Fruit fly (Drosophila melanogaster) whole organism, embryonic: Measurements from ENCODE around the gene chif.

Experiments used
- CG1024 ChIP-seq: fragments of 200-800 bp; sonication (Bioruptor generic); IDR thresholded peaks from 2 replicates; pipeline ENCODE4 v1.3.6; 2022; ENCODE audit warnings: missing biosample characterization, missing genetic modification characterization
- CG10366 ChIP-seq: fragments of 200-800 bp; sonication (Bioruptor generic); IDR thresholded peaks from 2 replicates; pipeline ENCODE4 v1.3.6; 2022; ENCODE audit warnings: missing biosample characterization, missing genetic modification characterization
- CG11456 ChIP-seq: fragments of 200-800 bp; sonication (Bioruptor generic); IDR thresholded peaks from 3 replicates; pipeline ENCODE4 v1.3.6; 2022; ENCODE audit warnings: missing biosample characterization, missing genetic modification characterization
- CG12219 ChIP-seq: fragments of 200-800 bp; sonication (Bioruptor generic); optimal IDR thresholded peaks from 3 replicates; lab custom pipeline; 2018; ENCODE audit warnings: missing biosample characterization, mild to moderate bottlenecking, missing genetic modification characterization
- CG12942 ChIP-seq: fragments of 200-800 bp; sonication (Bioruptor generic); optimal IDR thresholded peaks from 3 replicates; lab custom pipeline; 2016; ENCODE audit warnings: missing biosample characterization, missing genetic modification characterization
- CG1832 ChIP-seq: fragments of 200-800 bp; sonication (Bioruptor generic); optimal IDR thresholded peaks from 2 replicates; lab custom pipeline; 2017; ENCODE audit warnings: missing biosample characterization, mild to moderate bottlenecking, missing genetic modification characterization, inconsistent platforms
- CG18619 ChIP-seq: fragments of 200-800 bp; sonication (Bioruptor generic); optimal IDR thresholded peaks from 3 replicates; lab custom pipeline; 2017; ENCODE audit warnings: missing biosample characterization, mild to moderate bottlenecking, missing genetic modification characterization
- CG2712 ChIP-seq: fragments of 200-800 bp; optimal IDR thresholded peaks from 3 replicates; lab custom pipeline; 2019; ENCODE audit warnings: missing biosample characterization, mild to moderate bottlenecking, missing genetic modification characterization, moderate library complexity
- CG2875 ChIP-seq: fragments of 200-800 bp; sonication (Bioruptor generic); optimal IDR thresholded peaks from 2 replicates; lab custom pipeline; 2017; ENCODE audit warnings: missing biosample characterization, mild to moderate bottlenecking, missing genetic modification characterization, missing genetic modification reagents
- CG3065 ChIP-seq: fragments of 200-800 bp; sonication (Bioruptor generic); optimal IDR thresholded peaks from 2 replicates; lab custom pipeline; 2016; ENCODE audit warnings: missing biosample characterization, missing genetic modification characterization
- CG31441 ChIP-seq: fragments of 200-800 bp; sonication (Bioruptor generic); IDR thresholded peaks from 2 replicates; pipeline ENCODE4 v1.3.6; 2022; ENCODE audit warnings: missing biosample characterization, missing genetic modification characterization
- CG3407 ChIP-seq: fragments of 200-800 bp; sonication (Bioruptor generic); optimal IDR thresholded peaks from 2 replicates; lab custom pipeline; 2018; ENCODE audit warnings: missing biosample characterization, mild to moderate bottlenecking, missing genetic modification characterization
- CG7271 ChIP-seq: fragments of 200-800 bp; sonication (Bioruptor generic); optimal IDR thresholded peaks from 2 replicates; lab custom pipeline; 2018; ENCODE audit warnings: missing biosample characterization, mild to moderate bottlenecking, missing genetic modification characterization, moderate library complexity
- CG7556 ChIP-seq: fragments of 200-800 bp; sonication (Bioruptor generic); optimal IDR thresholded peaks from 2 replicates; lab custom pipeline; 2017; ENCODE audit warnings: missing biosample characterization, mild to moderate bottlenecking, missing genetic modification characterization
- CG7839 ChIP-seq: fragments of 200-800 bp; sonication (Bioruptor generic); optimal IDR thresholded peaks from 3 replicates; lab custom pipeline; 2018; ENCODE audit warnings: missing biosample characterization, mild to moderate bottlenecking, missing genetic modification characterization, moderate library complexity
- CG7963 ChIP-seq: fragments of 200-800 bp; sonication (Bioruptor generic); IDR thresholded peaks from 3 replicates; pipeline ENCODE4 v1.3.6; 2022; ENCODE audit warnings: missing biosample characterization, missing genetic modification characterization; ENCODE audit not compliant: partially characterized antibody
- CG7987 ChIP-seq: fragments of 200-800 bp; sonication (Bioruptor generic); optimal IDR thresholded peaks from 2 replicates; lab custom pipeline; 2018; ENCODE audit warnings: missing biosample characterization, mild to moderate bottlenecking, missing genetic modification characterization, moderate library complexity
- CG9437 ChIP-seq: fragments of 200-800 bp; sonication (Bioruptor generic); optimal IDR thresholded peaks from 2 replicates; lab custom pipeline; 2018; ENCODE audit warnings: missing biosample characterization, mild to moderate bottlenecking, missing genetic modification characterization
- CG9797 ChIP-seq: fragments of 200-800 bp; sonication (Bioruptor generic); optimal IDR thresholded peaks from 3 replicates; lab custom pipeline; 2018; ENCODE audit warnings: missing biosample characterization, mild to moderate bottlenecking, missing genetic modification characterization
- CTCF ChIP-seq: fragments of 200-800 bp; sonication (Bioruptor generic); optimal IDR thresholded peaks from 2 replicates; lab custom pipeline; 2017; ENCODE audit warnings: missing biosample characterization, mild to moderate bottlenecking, missing genetic modification characterization, moderate library complexity
- D19A ChIP-seq: fragments of 200-800 bp; optimal IDR thresholded peaks from 3 replicates; lab custom pipeline; 2019; ENCODE audit warnings: missing biosample characterization, mild to moderate bottlenecking, missing genetic modification characterization, moderate library complexity
- Dfd ChIP-seq, 2 experiments: fragments of >200 bp; optimal IDR thresholded peaks; 2 replicates each; lab custom pipeline; 2017; ENCODE audit warnings: missing biosample characterization in 2 of 2, missing genetic modification characterization in 2 of 2
- Fer1 ChIP-seq: fragments of 200-800 bp; sonication (Bioruptor generic); optimal IDR thresholded peaks from 2 replicates; lab custom pipeline; 2017; ENCODE audit warnings: missing biosample characterization, mild to moderate bottlenecking, missing genetic modification characterization
- Meics ChIP-seq: fragments of 200-800 bp; sonication (Bioruptor generic); optimal IDR thresholded peaks from 2 replicates; lab custom pipeline; 2017; ENCODE audit warnings: missing biosample characterization, mild to moderate bottlenecking, missing genetic modification characterization
- Sry-δ ChIP-seq: fragments of 200-800 bp; sonication (Bioruptor generic); optimal IDR thresholded peaks from 2 replicates; lab custom pipeline; 2016; ENCODE audit warnings: missing biosample characterization, missing genetic modification characterization
- Trl ChIP-seq, 3 experiments: fragments of >200 bp in 2 of 3; fragments of 200-800 bp in 1 of 3; sonication (Bioruptor generic) in 1 of 3; optimal IDR thresholded peaks; 2 replicates in 1 of 3; 3 replicates in 2 of 3; lab custom pipeline; 2016 to 2017; ENCODE audit warnings: missing biosample characterization in 1 of 3, missing genetic modification characterization in 1 of 3
- ap ChIP-seq: fragments of 200-800 bp; sonication (Bioruptor generic); IDR thresholded peaks from 2 replicates; pipeline ENCODE4 v1.3.6; 2022; ENCODE audit warnings: missing biosample characterization, missing genetic modification characterization
- bsh ChIP-seq, 2 experiments: fragments of 200-800 bp; sonication (Bioruptor generic); optimal IDR thresholded peaks; 2 replicates each; lab custom pipeline; 2017 to 2018; ENCODE audit warnings: mild to moderate bottlenecking in 2 of 2, missing biosample characterization in 2 of 2, missing genetic modification characterization in 2 of 2, moderate library complexity in 1 of 2
- cwo ChIP-seq: fragments of 200-800 bp; sonication (Bioruptor generic); optimal IDR thresholded peaks from 3 replicates; lab custom pipeline; 2017; ENCODE audit warnings: missing biosample characterization, missing genetic modification characterization, mild to moderate bottlenecking, moderate library complexity, missing genetic modification reagents
- dati ChIP-seq: fragments of 200-800 bp; sonication (Bioruptor generic); IDR thresholded peaks from 2 replicates; pipeline ENCODE4 v1.3.6; 2022; ENCODE audit warnings: missing biosample characterization, missing genetic modification characterization
- grn ChIP-seq: fragments of 200-800 bp; sonication (Bioruptor generic); optimal IDR thresholded peaks from 3 replicates; lab custom pipeline; 2017; ENCODE audit warnings: missing biosample characterization, missing genetic modification characterization
- hb ChIP-seq: fragments of 200-800 bp; sonication (Bioruptor generic); IDR thresholded peaks from 3 replicates; pipeline ENCODE4 v1.3.6; 2022; ENCODE audit warnings: missing biosample characterization, missing genetic modification characterization; ENCODE audit not compliant: partially characterized antibody
- hkb ChIP-seq, 2 experiments: fragments of 200-800 bp in 1 of 2; fragments of >200 bp in 1 of 2; sonication (Bioruptor generic) in 1 of 2; IDR thresholded peaks in 1 of 2; optimal IDR thresholded peaks in 1 of 2; 2 replicates each; pipeline versions ENCODE4 v1.3.6 to Lab custom; 2017 to 2022; ENCODE audit warnings: missing biosample characterization in 1 of 2, missing genetic modification characterization in 1 of 2
- ind ChIP-seq: fragments of 200-800 bp; sonication (Bioruptor generic); optimal IDR thresholded peaks from 3 replicates; lab custom pipeline; 2016; ENCODE audit warnings: missing biosample characterization, missing genetic modification characterization
- klu ChIP-seq: fragments of 200-800 bp; sonication (Bioruptor generic); IDR thresholded peaks from 2 replicates; pipeline ENCODE4 v1.3.6; 2022; ENCODE audit warnings: missing biosample characterization, missing genetic modification characterization
- kni ChIP-seq: fragments of 200-800 bp; sonication (Bioruptor generic); optimal IDR thresholded peaks from 3 replicates; lab custom pipeline; 2017; ENCODE audit warnings: mild to moderate bottlenecking, missing biosample characterization, missing genetic modification reagents, missing genetic modification characterization
- nerfin-1 ChIP-seq: fragments of 200-800 bp; sonication (Bioruptor generic); optimal IDR thresholded peaks from 3 replicates; lab custom pipeline; 2019; ENCODE audit warnings: missing biosample characterization, mild to moderate bottlenecking, missing genetic modification characterization, moderate library complexity
- odd ChIP-seq: fragments of 200-800 bp; sonication (Bioruptor generic); optimal IDR thresholded peaks from 2 replicates; lab custom pipeline; 2017; ENCODE audit warnings: missing biosample characterization, mild to moderate bottlenecking, missing genetic modification characterization
- pho ChIP-seq: fragments of 200-800 bp; sonication (Bioruptor generic); optimal IDR thresholded peaks from 2 replicates; lab custom pipeline; 2016; ENCODE audit warnings: missing biosample characterization, missing genetic modification characterization
- rib ChIP-seq: fragments of 200-800 bp; sonication (Bioruptor generic); IDR thresholded peaks from 2 replicates; pipeline ENCODE4 v1.3.6; 2022; ENCODE audit warnings: missing biosample characterization, missing genetic modification characterization
- shn ChIP-seq: fragments of 200-800 bp; sonication (Bioruptor generic); optimal IDR thresholded peaks from 3 replicates; lab custom pipeline; 2016; ENCODE audit warnings: missing biosample characterization, missing genetic modification characterization
- sna ChIP-seq: fragments of 200-800 bp; sonication (Bioruptor generic); IDR thresholded peaks from 2 replicates; pipeline ENCODE4 v1.3.6; 2022; ENCODE audit warnings: missing biosample characterization, missing genetic modification characterization; ENCODE audit not compliant: partially characterized antibody
- sug ChIP-seq: fragments of 200-800 bp; optimal IDR thresholded peaks from 2 replicates; lab custom pipeline; 2019; ENCODE audit warnings: missing biosample characterization, mild to moderate bottlenecking, missing genetic modification characterization, moderate library complexity
- tgo ChIP-seq: fragments of 200-800 bp; sonication (Bioruptor generic); IDR thresholded peaks from 3 replicates; pipeline ENCODE4 v1.3.6; 2022; ENCODE audit warnings: missing biosample characterization, missing genetic modification characterization
- tup ChIP-seq: fragments of 200-800 bp; sonication (Bioruptor generic); optimal IDR thresholded peaks from 2 replicates; lab custom pipeline; 2016; ENCODE audit warnings: missing biosample characterization, mild to moderate bottlenecking, missing genetic modification characterization, moderate library complexity
- yki ChIP-seq: fragments of >200 bp; optimal IDR thresholded peaks from 3 replicates; lab custom pipeline; 2018
- zen ChIP-seq: fragments of 200-800 bp; sonication (Bioruptor generic); optimal IDR thresholded peaks from 3 replicates; lab custom pipeline; 2018; ENCODE audit warnings: missing biosample characterization, mild to moderate bottlenecking, missing genetic modification characterization, moderate library complexity
- zen2 ChIP-seq: fragments of 200-800 bp; sonication (Bioruptor generic); IDR thresholded peaks from 3 replicates; pipeline ENCODE4 v1.3.6; 2022; ENCODE audit warnings: missing biosample characterization, missing genetic modification characterization; ENCODE audit not compliant: partially characterized antibody

The chif gene

dm6 chr2L:16350742-16351568 lies 1.5 kb downstream of the chif start (continued):
- TF ChIP-seq shn (GFP tag; lab: Kevin White, UChicago) = peak; percentile 88
- no peak for TF ChIP-seq zen2
- TF ChIP-seq CG1024 = peak; percentile 97
- TF ChIP-seq CG18619 (GFP tag; lab: Kevin White, UChicago) = peak; percentile 99
- TF ChIP-seq CTCF (GFP tag; lab: Kevin White, UChicago) = peak; percentile 71
- TF ChIP-seq CG9437 = peak; percentile 95
- peak in 1 of 2 experiments; percentile 75 for TF ChIP-seq Dfd (GFP tag; optimal IDR thresholded peaks at IDR 0.05; lab: Kevin White, UChicago)
- peak; percentile 98 for TF ChIP-seq cwo (GFP tag; lab: Kevin White, UChicago)
- peak; percentile 97 to 99 for TF ChIP-seq bsh (GFP tag; optimal IDR thresholded peaks at IDR 0.05; lab: Kevin White, UChicago)
- TF ChIP-seq kni (GFP tag; lab: Kevin White, UChicago) = peak; percentile 98
- peak; percentile 100 for TF ChIP-seq CG7839 (tag; lab: Kevin White, UChicago)
- peak; percentile 98 for TF ChIP-seq CG12942 (GFP tag; lab: Kevin White, UChicago)
- TF ChIP-seq tgo (GFP tag; lab: Robert Waterston, UW) = peak; percentile 98
- TF ChIP-seq dati (GFP tag; lab: Robert Waterston, UW) = peak; percentile 98
- TF ChIP-seq CG31441 = peak; percentile 96
- TF ChIP-seq CG7963 (GFP tag; lab: Robert Waterston, UW) = no peak
- peak; percentile 98 for TF ChIP-seq sug (tag; lab: Kevin White, UChicago)
- TF ChIP-seq grn (GFP tag; lab: Kevin White, UChicago) = peak; percentile 88
- TF ChIP-seq CG3407 (GFP tag; lab: Kevin White, UChicago) = peak; percentile 98
- TF ChIP-seq sna (GFP tag; lab: Robert Waterston, UW) = no peak
- TF ChIP-seq CG1832 (GFP tag; lab: Kevin White, UChicago) = no peak
- peak; percentile 99 for TF ChIP-seq rib (GFP tag; lab: Robert Waterston, UW)
- TF ChIP-seq ind (GFP tag; lab: Kevin White, UChicago) = peak; percentile 99
- peak in 1 of 2 experiments; percentile 40 for TF ChIP-seq Trl (optimal IDR thresholded peaks at IDR 0.05; lab: Kevin White, UChicago)
- TF ChIP-seq Trl (GFP tag; optimal IDR thresholded peaks at IDR 0.05; lab: Kevin White, UChicago) = peak; percentile 98
- TF ChIP-seq odd (GFP tag; lab: Kevin White, UChicago) = peak; percentile 99
- TF ChIP-seq CG3065 (GFP tag; lab: Kevin White, UChicago) = peak; percentile 96
- TF ChIP-seq tup (GFP tag; lab: Kevin White, UChicago) = peak; percentile 96
- TF ChIP-seq Sry-δ (GFP tag; lab: Kevin White, UChicago) = peak; percentile 67
- peak; percentile 99 for TF ChIP-seq ap
- peak; percentile 99 for TF ChIP-seq CG12219 (GFP tag; lab: Kevin White, UChicago)
- peak; percentile 99 for TF ChIP-seq Meics (GFP tag; lab: Kevin White, UChicago)
- TF ChIP-seq yki (lab: Kevin White, UChicago) = peak; percentile 66
- TF ChIP-seq CG11456 (GFP tag; lab: Robert Waterston, UW) = peak; percentile 98
- peak; percentile 94 for TF ChIP-seq CG7271 (tag; lab: Kevin White, UChicago)
- peak; percentile 98 for TF ChIP-seq pho (GFP tag; lab: Kevin White, UChicago)
- peak; percentile 98 for TF ChIP-seq nerfin-1 (tag; lab: Kevin White, UChicago)
- TF ChIP-seq CG10366 (GFP tag; lab: Robert Waterston, UW) = peak; percentile 99
- peak; percentile 98 for TF ChIP-seq D19A (tag; lab: Kevin White, UChicago)
- TF ChIP-seq CG7556 = peak; percentile 99
- TF ChIP-seq klu (GFP tag; lab: Robert Waterston, UW) = peak; percentile 98
- TF ChIP-seq CG2875 (GFP tag; lab: Kevin White, UChicago) = peak; percentile 99
- TF ChIP-seq hkb (optimal IDR thresholded peaks at IDR 0.05; lab: Kevin White, UChicago) = no peak
- peak; percentile 100 for TF ChIP-seq hkb (GFP tag; IDR thresholded peaks at IDR 0.05; lab: Robert Waterston, UW)
- peak; percentile 98 for TF ChIP-seq zen
- TF ChIP-seq CG7987 = peak; percentile 97
- TF ChIP-seq Fer1 (GFP tag; lab: Kevin White, UChicago) = peak; percentile 100
- no peak for TF ChIP-seq hb (GFP tag; lab: Robert Waterston, UW)
- peak; percentile 65 for TF ChIP-seq CG9797 (GFP tag; lab: Kevin White, UChicago)
- peak; percentile 99 for TF ChIP-seq CG2712 (tag; lab: Kevin White, UChicago)
